Worm (Caenorhabditis elegans): ENCODE results near the gene wht-4.

wht-4 gene

ce11 chrII:3264704-3265103 lies 14.0 kb upstream of the wht-4 start:
- no peak for TF ChIP-seq skn-1 (tag; optimal IDR thresholded peaks at IDR 0.05)
- no peak for TF ChIP-seq fkh-2 (tag; optimal IDR thresholded peaks at IDR 0.05)
- TF ChIP-seq fkh-10 (GFP tag; optimal IDR thresholded peaks at IDR 0.05) = no peak
- no peak for TF ChIP-seq elt-2 (tag; optimal IDR thresholded peaks at IDR 0.05)

ce11 chrII:3267365-3267764 lies 11.4 kb upstream of the wht-4 start, which contains the start of gene F02E11.7:
TSS of gene F02E11.7 (plus strand) at chrII:3267665.
- TF ChIP-seq nhr-237 (tag; optimal IDR thresholded peaks at IDR 0.05) (no peak), sea-2 (GFP tag; optimal IDR thresholded peaks at IDR 0.05) (no peak)

ce11 chrII:3267815-3268214 lies 10.9 kb upstream of the wht-4 start:
- TF ChIP-seq unc-62 (GFP tag; optimal IDR thresholded peaks at IDR 0.05) (no peak), ZK546.5 (tag; optimal IDR thresholded peaks at IDR 0.05) (no peak), pqm-1 (tag; optimal IDR thresholded peaks at IDR 0.05) (no peak), R02D3.7 (tag; optimal IDR thresholded peaks at IDR 0.05) (no peak), sea-2 (GFP tag; optimal IDR thresholded peaks at IDR 0.05) (no peak), pha-4 (tag; optimal IDR thresholded peaks at IDR 0.05) (peak; percentile 17), nfya-1 (tag; optimal IDR thresholded peaks at IDR 0.05; ENCODE audit: insufficient read depth) (peak; percentile 8)

ce11 chrII:3270598-3270997 lies 8.1 kb upstream of the wht-4 start:
- TF ChIP-seq jun-1 (tag; optimal IDR thresholded peaks at IDR 0.05) (no peak), tbx-2 (tag; optimal IDR thresholded peaks at IDR 0.05) (no peak), unc-39 (tag; optimal IDR thresholded peaks at IDR 0.05) (no peak), nhr-43 (tag; optimal IDR thresholded peaks at IDR 0.05; ENCODE audit: poor library complexity, severe bottlenecking) (no peak), ceh-16 (tag; optimal IDR thresholded peaks at IDR 0.05) (no peak), elt-3 (tag; optimal IDR thresholded peaks at IDR 0.05) (no peak), nhr-25 (tag; optimal IDR thresholded peaks at IDR 0.05) (no peak), hmg-11 (tag; optimal IDR thresholded peaks at IDR 0.05) (no peak), lin-39 (tag; optimal IDR thresholded peaks at IDR 0.05) (no peak), nhr-76 (tag; optimal IDR thresholded peaks at IDR 0.05) (no peak)

ce11 chrII:3274923-3275322 lies 3.8 kb upstream of the wht-4 start, which contains the start of gene F02E11.3:
TSS of gene F02E11.3 (minus strand) at chrII:3275023.
- TF ChIP-seq nhr-43 (tag; optimal IDR thresholded peaks at IDR 0.05; ENCODE audit: poor library complexity, severe bottlenecking) (no peak), unc-62 (GFP tag; optimal IDR thresholded peaks at IDR 0.05) (no peak), R02D3.7 (tag; optimal IDR thresholded peaks at IDR 0.05) (no peak), snpc-4 (tag; optimal IDR thresholded peaks at IDR 0.05) (no peak), pqm-1 (tag; optimal IDR thresholded peaks at IDR 0.05) (no peak), fkh-10 (GFP tag; optimal IDR thresholded peaks at IDR 0.05) (no peak), ceh-9 (tag; optimal IDR thresholded peaks at IDR 0.05) (no peak), ama-1 (optimal IDR thresholded peaks at IDR 0.05) (no peak), aly-2 (tag; optimal IDR thresholded peaks at IDR 0.05) (no peak), fkh-2 (tag; optimal IDR thresholded peaks at IDR 0.05) (no peak), egl-5 (tag; optimal IDR thresholded peaks at IDR 0.05) (no peak), unc-39 (tag; optimal IDR thresholded peaks at IDR 0.05) (no peak), nhr-76 (tag; optimal IDR thresholded peaks at IDR 0.05) (no peak), elt-3 (tag; optimal IDR thresholded peaks at IDR 0.05) (no peak), tbx-2 (tag; optimal IDR thresholded peaks at IDR 0.05) (no peak)

ce11 chrII:3277686-3278085 lies 1.0 kb upstream of the wht-4 start, which contains the start of gene F02E11.4:
TSS of gene F02E11.4 (minus strand) at chrII:3277786.
- no peak for TF ChIP-seq egl-5 (tag; optimal IDR thresholded peaks at IDR 0.05)
- no peak for TF ChIP-seq snpc-4 (tag; optimal IDR thresholded peaks at IDR 0.05)
- no peak for TF ChIP-seq nhr-76 (tag; optimal IDR thresholded peaks at IDR 0.05)
- no peak for TF ChIP-seq mml-1 (tag; optimal IDR thresholded peaks at IDR 0.05)
- TF ChIP-seq eor-1 (tag; optimal IDR thresholded peaks at IDR 0.05) = no peak
- TF ChIP-seq ceh-28 (tag; optimal IDR thresholded peaks at IDR 0.05) = no peak
- TF ChIP-seq aly-2 (tag; optimal IDR thresholded peaks at IDR 0.05) = no peak
- no peak for TF ChIP-seq ztf-11 (tag; optimal IDR thresholded peaks at IDR 0.05)
